In the genomic region with DNA sequence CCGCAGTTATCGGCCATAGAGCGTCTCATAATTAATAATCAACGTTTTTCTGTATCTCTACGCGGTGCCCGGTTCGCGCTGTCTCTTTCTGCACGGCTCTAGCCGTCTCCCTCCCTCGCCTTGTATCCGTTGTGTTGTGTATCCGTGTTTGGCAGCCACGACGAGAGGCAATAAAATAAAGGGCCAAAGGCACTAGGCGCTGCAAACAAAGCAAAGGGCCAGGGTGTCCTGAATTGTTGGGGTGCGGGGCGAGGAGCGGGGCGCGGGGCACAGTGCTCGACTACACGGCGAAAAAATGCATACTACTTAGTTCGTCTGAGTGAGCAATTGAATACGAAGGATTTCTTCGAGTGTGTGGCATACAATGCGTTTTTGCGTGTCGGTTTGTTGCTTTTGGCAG, we compare ENCODE assay signal across 2 fruit fly cellular contexts.
TF ChIP-seq lines count a peak whose summit lies in the region.

No protein-coding gene starts in this region.

TF ChIP-seq in whole organism, embryonic, 481 proteins besides CTCF, POLR2A, EP300 and RAD21 (continued from another document and continues in another):
- TF ChIP-seq tap (tag; optimal IDR thresholded peaks at IDR 0.05; lab: Kevin White, UChicago) (no peak), CG11723 (GFP tag; optimal IDR thresholded peaks at IDR 0.05; lab: Kevin White, UChicago) (no peak), jumu (GFP tag; optimal IDR thresholded peaks at IDR 0.05; lab: Kevin White, UChicago) (no peak), hb (GFP tag; IDR thresholded peaks at IDR 0.05; lab: Robert Waterston, UW; ENCODE audit: partially characterized antibody) (no peak), br (optimal IDR thresholded peaks at IDR 0.05; lab: Kevin White, UChicago) (no peak), dysf (GFP tag; IDR thresholded peaks at IDR 0.05; lab: Robert Waterston, UW) (no peak), sd (tag; optimal IDR thresholded peaks at IDR 0.05; lab: Kevin White, UChicago) (no peak), gro (GFP tag; optimal IDR thresholded peaks at IDR 0.05; lab: Kevin White, UChicago) (no peak), ci (GFP tag; IDR thresholded peaks at IDR 0.05; lab: Robert Waterston, UW) (0 out of 3 replicates have a peak, but pooled peaks have one; percentile 26), CG11456 (GFP tag; IDR thresholded peaks at IDR 0.05; lab: Robert Waterston, UW) (no peak), chinmo (GFP tag; IDR thresholded peaks at IDR 0.05; lab: Robert Waterston, UW; ENCODE audit: partially characterized antibody) (0 out of 4 replicates have a peak, but pooled peaks have one; percentile 22), Camta (GFP tag; optimal IDR thresholded peaks at IDR 0.05; lab: Kevin White, UChicago) (no peak), zen (tag; optimal IDR thresholded peaks at IDR 0.05; lab: Kevin White, UChicago) (no peak), oc (tag; optimal IDR thresholded peaks at IDR 0.05; lab: Kevin White, UChicago) (no peak), ssp (GFP tag; IDR thresholded peaks at IDR 0.05; lab: Robert Waterston, UW) (no peak), exex (tag; optimal IDR thresholded peaks at IDR 0.05; lab: Kevin White, UChicago) (no peak), tin (GFP tag; optimal IDR thresholded peaks at IDR 0.05; lab: Kevin White, UChicago) (no peak), aop (GFP tag; IDR thresholded peaks at IDR 0.05; lab: Robert Waterston, UW) (no peak), otp (GFP tag; IDR thresholded peaks at IDR 0.05; lab: Robert Waterston, UW) (0 out of 3 replicates have a peak, but pooled peaks have one; percentile 16), CG16863 (GFP tag; optimal IDR thresholded peaks at IDR 0.05; lab: Kevin White, UChicago) (no peak), Trl (optimal IDR thresholded peaks at IDR 0.05; lab: Kevin White, UChicago) (no peak), Trl (GFP tag; optimal IDR thresholded peaks at IDR 0.05; lab: Kevin White, UChicago) (no peak), CG17802 (tag; optimal IDR thresholded peaks at IDR 0.05; lab: Kevin White, UChicago) (no peak), jigr1 (GFP tag; IDR thresholded peaks at IDR 0.05; lab: Robert Waterston, UW) (no peak), CG33213 (GFP tag; optimal IDR thresholded peaks at IDR 0.05; lab: Kevin White, UChicago) (no peak), CG42726 (GFP tag; IDR thresholded peaks at IDR 0.05; lab: Robert Waterston, UW; ENCODE audit: partially characterized antibody) (no peak), emc (GFP tag; optimal IDR thresholded peaks at IDR 0.05; lab: Kevin White, UChicago) (no peak), sob (GFP tag; IDR thresholded peaks at IDR 0.05; lab: Robert Waterston, UW) (no peak), Atf3 (GFP tag; optimal IDR thresholded peaks at IDR 0.05; lab: Kevin White, UChicago) (no peak), fd102C (GFP tag; optimal IDR thresholded peaks at IDR 0.05; lab: Kevin White, UChicago) (no peak), onecut (GFP tag; IDR thresholded peaks at IDR 0.05; lab: Robert Waterston, UW) (0 out of 2 replicates have a peak, but pooled peaks have one; percentile 9), CG10462 (GFP tag; optimal IDR thresholded peaks at IDR 0.05; lab: Kevin White, UChicago) (no peak), CG7271 (tag; optimal IDR thresholded peaks at IDR 0.05; lab: Kevin White, UChicago) (no peak), ATbp (GFP tag; optimal IDR thresholded peaks at IDR 0.05; lab: Kevin White, UChicago) (no peak), ara (GFP tag; IDR thresholded peaks at IDR 0.05; lab: Robert Waterston, UW) (no peak), az2 (GFP tag; optimal IDR thresholded peaks at IDR 0.05; lab: Kevin White, UChicago) (no peak), cad (GFP tag; optimal IDR thresholded peaks at IDR 0.05; lab: Kevin White, UChicago) (peak; percentile 67), CG32532 (GFP tag; IDR thresholded peaks at IDR 0.05; lab: Robert Waterston, UW) (no peak), CG11504 (tag; optimal IDR thresholded peaks at IDR 0.05; lab: Kevin White, UChicago) (no peak), run (tag; optimal IDR thresholded peaks at IDR 0.05; lab: Kevin White, UChicago) (no peak), stwl (tag; optimal IDR thresholded peaks at IDR 0.05; lab: Kevin White, UChicago) (no peak), CG43689 (GFP tag; IDR thresholded peaks at IDR 0.05; lab: Robert Waterston, UW) (no peak), CG9609 (GFP tag; optimal IDR thresholded peaks at IDR 0.05; lab: Kevin White, UChicago) (no peak), Hand (GFP tag; optimal IDR thresholded peaks at IDR 0.05; lab: Kevin White, UChicago) (no peak), PHDP (tag; optimal IDR thresholded peaks at IDR 0.05; lab: Kevin White, UChicago) (no peak), Taf1 (GFP tag; IDR thresholded peaks at IDR 0.05; lab: Robert Waterston, UW) (no peak), pros (GFP tag; optimal IDR thresholded peaks at IDR 0.05; lab: Kevin White, UChicago) (peak; percentile 98), GATAe (GFP tag; conservative IDR thresholded peaks at IDR 0.05; lab: Robert Waterston, UW) (no peak), CG9876 (GFP tag; optimal IDR thresholded peaks at IDR 0.05; lab: Kevin White, UChicago) (no peak), C15 (GFP tag; IDR thresholded peaks at IDR 0.05; lab: Robert Waterston, UW) (no peak), NC2β (GFP tag; optimal IDR thresholded peaks at IDR 0.05; lab: Kevin White, UChicago) (no peak), CG34376 (GFP tag; optimal IDR thresholded peaks at IDR 0.05; lab: Kevin White, UChicago) (no peak), en (GFP tag; optimal IDR thresholded peaks at IDR 0.05; lab: Kevin White, UChicago) (no peak), zf30C (GFP tag; optimal IDR thresholded peaks at IDR 0.05; lab: Kevin White, UChicago) (peak; percentile 96), Dref (GFP tag; IDR thresholded peaks at IDR 0.05; lab: Robert Waterston, UW) (no peak), luna (GFP tag; optimal IDR thresholded peaks at IDR 0.05; lab: Kevin White, UChicago) (no peak), dati (GFP tag; IDR thresholded peaks at IDR 0.05; lab: Robert Waterston, UW) (no peak), CG11696 (GFP tag; IDR thresholded peaks at IDR 0.05; lab: Robert Waterston, UW) (no peak), CG3726 (GFP tag; IDR thresholded peaks at IDR 0.05; lab: Robert Waterston, UW) (no peak), CG18599 (GFP tag; optimal IDR thresholded peaks at IDR 0.05; lab: Kevin White, UChicago) (peak; percentile 17), slbo (GFP tag; IDR thresholded peaks at IDR 0.05; lab: Robert Waterston, UW) (no peak), pzg (GFP tag; optimal IDR thresholded peaks at IDR 0.05; lab: Kevin White, UChicago) (no peak), CG30020 (tag; optimal IDR thresholded peaks at IDR 0.05; lab: Kevin White, UChicago) (no peak), CG2875 (GFP tag; optimal IDR thresholded peaks at IDR 0.05; lab: Kevin White, UChicago) (no peak), CG15601 (tag; optimal IDR thresholded peaks at IDR 0.05; lab: Kevin White, UChicago) (no peak), Ravus (GFP tag; IDR thresholded peaks at IDR 0.05; lab: Robert Waterston, UW) (no peak), E2f1 (GFP tag; IDR thresholded peaks at IDR 0.05; lab: Robert Waterston, UW) (no peak)

TF ChIP-seq in whole organism, prepupa, 60 proteins besides CTCF, POLR2A, EP300 and RAD21 (continued from another document):
- TF ChIP-seq CG31627 (GFP tag; optimal IDR thresholded peaks at IDR 0.05; lab: Kevin White, UChicago) (no peak), CG10669 (GFP tag; optimal IDR thresholded peaks at IDR 0.05; lab: Kevin White, UChicago) (no peak)
